Worm (Caenorhabditis elegans) whole organism, early embryonic: ENCODE measurements around the gene F29A7.4.

Experiments
- B0310.2 ChIP-seq: sonication (generic microtip); optimal IDR thresholded peaks from 2 replicates; lab custom pipeline; 2016; ENCODE audit warnings: mild to moderate bottlenecking, missing genetic modification characterization, missing compliant biosample characterization
- F13C5.2 ChIP-seq: sonication (generic microtip); optimal IDR thresholded peaks from 2 replicates; lab custom pipeline; 2017; ENCODE audit warnings: mild to moderate bottlenecking, missing genetic modification characterization, inconsistent platforms, missing compliant biosample characterization
- aly-1 ChIP-seq: sonication (generic microtip); optimal IDR thresholded peaks from 2 replicates; lab custom pipeline; 2016; ENCODE audit warnings: missing genetic modification characterization, missing compliant biosample characterization
- ama-1 ChIP-seq: fragments of 150-350 bp; optimal IDR thresholded peaks from 2 replicates; lab custom pipeline; 2014
- ceh-13 ChIP-seq: fragments of 200-800 bp; sonication (Bioruptor generic); optimal IDR thresholded peaks from 2 replicates; lab custom pipeline; 2018; ENCODE audit warnings: mild to moderate bottlenecking, missing genetic modification characterization, missing compliant biosample characterization
- ceh-36 ChIP-seq: sonication (generic microtip); optimal IDR thresholded peaks from 2 replicates; lab custom pipeline; 2016; ENCODE audit warnings: missing genetic modification characterization, inconsistent platforms, missing compliant biosample characterization
- flt-1 ChIP-seq: fragments of 200-800 bp; sonication (Bioruptor generic); IDR thresholded peaks from 2 replicates; pipeline ENCODE4 v1.3.6; 2022; ENCODE audit warnings: missing genetic modification characterization, missing compliant biosample characterization
- hmbx-1 ChIP-seq: sonication (generic microtip); optimal IDR thresholded peaks from 2 replicates; lab custom pipeline; 2016; ENCODE audit warnings: mild to moderate bottlenecking, missing genetic modification characterization, missing compliant biosample characterization
- hnd-1 ChIP-seq: sonication (generic microtip); optimal IDR thresholded peaks from 2 replicates; lab custom pipeline; 2016; ENCODE audit warnings: missing genetic modification characterization, missing compliant biosample characterization
- pes-1 ChIP-seq: fragments of 200-800 bp; sonication (Bioruptor generic); IDR thresholded peaks from 2 replicates; pipeline ENCODE4 v1.3.6; 2022; ENCODE audit warnings: missing genetic modification reagents, missing genetic modification characterization, missing compliant biosample characterization
- scrt-1 ChIP-seq: fragments of 200-800 bp; sonication (Bioruptor generic); IDR thresholded peaks from 2 replicates; pipeline ENCODE4 v1.3.6; 2022; ENCODE audit warnings: missing genetic modification characterization, missing compliant biosample characterization
- sea-1 ChIP-seq: fragments of 200-800 bp; sonication (Bioruptor generic); conservative IDR thresholded peaks from 2 replicates; pipeline ENCODE4 v1.3.6; 2022; ENCODE audit warnings: missing genetic modification characterization, missing compliant biosample characterization
- tbx-11 ChIP-seq: fragments of 200-800 bp; sonication (Bioruptor generic); IDR thresholded peaks from 2 replicates; pipeline ENCODE4 v1.3.6; 2022; ENCODE audit warnings: missing genetic modification characterization, missing compliant biosample characterization
- tra-4 ChIP-seq: sonication (generic microtip); optimal IDR thresholded peaks from 2 replicates; lab custom pipeline; 2017; ENCODE audit warnings: missing genetic modification characterization, missing compliant biosample characterization

- TF ChIP-seq B0310.2 (tag; lab: Kevin White, UChicago) (no peak), ama-1 (lab: Kevin White, UChicago) (no peak), sea-1 (GFP tag; lab: Robert Waterston, UW) (no peak), ceh-13 (no peak), scrt-1 (no peak), pes-1 (GFP tag; lab: Robert Waterston, UW) (no peak), hnd-1 (tag; lab: Kevin White, UChicago) (no peak), aly-1 (tag; lab: Kevin White, UChicago) (no peak), ceh-36 (tag; lab: Kevin White, UChicago) (no peak), flt-1 (GFP tag; lab: Robert Waterston, UW) (no peak), F13C5.2 (no peak), tra-4 (tag; lab: Kevin White, UChicago) (no peak), tbx-11 (GFP tag; lab: Robert Waterston, UW) (no peak), hmbx-1 (tag; lab: Kevin White, UChicago) (no peak)
Observed at ce11 chrII:2780804-2781203, 31.0 kb downstream of the F29A7.4 start.
